Fruit fly (Drosophila melanogaster): ENCODE results near the gene CG13847.

Gene CG13847

DNA sequence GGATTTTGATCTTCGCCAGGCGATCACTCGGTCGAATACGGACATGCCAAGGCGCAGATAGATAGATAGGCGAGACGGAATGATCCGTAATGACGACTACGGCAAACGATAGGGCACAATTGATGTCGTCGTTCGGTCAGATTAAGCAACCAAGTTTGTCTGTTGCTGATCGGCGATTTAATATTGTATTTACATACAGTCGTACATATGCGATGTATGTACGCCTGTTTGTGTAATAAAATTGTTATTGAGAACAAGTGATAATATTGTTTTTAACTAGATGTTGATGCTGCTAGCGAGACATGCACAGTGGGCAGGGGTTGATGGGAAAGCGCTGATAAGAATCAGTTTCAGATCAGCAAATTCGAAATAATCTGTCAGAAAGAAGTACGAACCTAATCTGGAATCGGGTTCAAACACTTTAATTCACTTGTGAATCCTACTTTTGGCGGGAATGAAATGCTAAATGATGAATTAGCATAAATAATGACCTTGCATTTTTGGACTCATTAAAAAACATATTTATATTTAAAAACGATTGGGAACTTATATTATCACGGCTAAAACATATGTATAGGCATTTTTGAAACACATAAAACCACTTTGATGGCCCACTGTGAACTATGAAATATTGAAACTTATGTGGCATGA is 19.5 kb upstream of the CG13847 start (continued):
- no peak for TF ChIP-seq tll (GFP tag; optimal IDR thresholded peaks at IDR 0.05)
- no peak for TF ChIP-seq CG32772 (GFP tag; IDR thresholded peaks at IDR 0.05)
- TF ChIP-seq CG2120 (GFP tag; optimal IDR thresholded peaks at IDR 0.05) = peak; percentile 4
- TF ChIP-seq CG10543 (GFP tag; optimal IDR thresholded peaks at IDR 0.05) = no peak
- no peak for TF ChIP-seq CG14014 (GFP tag; IDR thresholded peaks at IDR 0.05)
- TF ChIP-seq tgo (GFP tag; IDR thresholded peaks at IDR 0.05) = no peak
- no peak for TF ChIP-seq Mrtf (GFP tag; IDR thresholded peaks at IDR 0.05)
- TF ChIP-seq CG10979 (tag; optimal IDR thresholded peaks at IDR 0.05) = peak; percentile 5
- TF ChIP-seq D19B (GFP tag; optimal IDR thresholded peaks at IDR 0.05) = no peak
- no peak for TF ChIP-seq Elba2 (GFP tag; optimal IDR thresholded peaks at IDR 0.05)
- TF ChIP-seq nmo (GFP tag; optimal IDR thresholded peaks at IDR 0.05) = peak; percentile 20
- TF ChIP-seq ttk (GFP tag; IDR thresholded peaks at IDR 0.05) = no peak
- peak; percentile 25 for TF ChIP-seq CG7556 (GFP tag; optimal IDR thresholded peaks at IDR 0.05)
- no peak for TF ChIP-seq Taf1 (GFP tag; IDR thresholded peaks at IDR 0.05)
- TF ChIP-seq tup (GFP tag; optimal IDR thresholded peaks at IDR 0.05) = no peak
- TF ChIP-seq salm (tag; optimal IDR thresholded peaks at IDR 0.05) = no peak
- no peak for TF ChIP-seq gsb (GFP tag; IDR thresholded peaks at IDR 0.05)
- peak; percentile 33 for TF ChIP-seq CG2678 (tag; optimal IDR thresholded peaks at IDR 0.05)
- no peak for TF ChIP-seq otp (GFP tag; IDR thresholded peaks at IDR 0.05)
- no peak for TF ChIP-seq CG6689 (GFP tag; IDR thresholded peaks at IDR 0.05)
- no peak for TF ChIP-seq peb (GFP tag; IDR thresholded peaks at IDR 0.05)
- TF ChIP-seq CG15073 (GFP tag; optimal IDR thresholded peaks at IDR 0.05) = no peak
- TF ChIP-seq TFAM (GFP tag; optimal IDR thresholded peaks at IDR 0.05) = no peak
- TF ChIP-seq gcm (GFP tag; optimal IDR thresholded peaks at IDR 0.05) = no peak
- no peak for TF ChIP-seq CkIIα-i1 (GFP tag; IDR thresholded peaks at IDR 0.05)
- no peak for TF ChIP-seq corto (GFP tag; optimal IDR thresholded peaks at IDR 0.05)
- TF ChIP-seq CG32767 (GFP tag; IDR thresholded peaks at IDR 0.05) = no peak
- TF ChIP-seq Ets65A (GFP tag) = peak; percentile 90
- no peak for TF ChIP-seq btn (GFP tag; optimal IDR thresholded peaks at IDR 0.05)
- TF ChIP-seq sr (GFP tag; IDR thresholded peaks at IDR 0.05) = no peak
- TF ChIP-seq cg (GFP tag; optimal IDR thresholded peaks at IDR 0.05) = no peak
- TF ChIP-seq CG4854 (GFP tag; optimal IDR thresholded peaks at IDR 0.05) = no peak
- no peak for TF ChIP-seq CG1603 (tag; optimal IDR thresholded peaks at IDR 0.05)
- no peak for TF ChIP-seq sqz (GFP tag; optimal IDR thresholded peaks at IDR 0.05)
- no peak for TF ChIP-seq CG1792 (GFP tag; optimal IDR thresholded peaks at IDR 0.05)
- no peak for TF ChIP-seq CG5245 (GFP tag; optimal IDR thresholded peaks at IDR 0.05)
- TF ChIP-seq CG8089 (GFP tag; optimal IDR thresholded peaks at IDR 0.05) = no peak
- no peak for TF ChIP-seq ewg (GFP tag; optimal IDR thresholded peaks at IDR 0.05)
- no peak for TF ChIP-seq CG7271 (tag; optimal IDR thresholded peaks at IDR 0.05)
- TF ChIP-seq jigr1 (GFP tag; IDR thresholded peaks at IDR 0.05) = no peak
- no peak for TF ChIP-seq chif (GFP tag; optimal IDR thresholded peaks at IDR 0.05)
- no peak for TF ChIP-seq stc (GFP tag; IDR thresholded peaks at IDR 0.05)
- TF ChIP-seq CG11560 (tag; IDR thresholded peaks at IDR 0.05) = no peak
- no peak for TF ChIP-seq Antp (GFP tag; optimal IDR thresholded peaks at IDR 0.05)
- TF ChIP-seq Sin3A (optimal IDR thresholded peaks at IDR 0.05) = no peak
- no peak for TF ChIP-seq CG12104 (GFP tag; optimal IDR thresholded peaks at IDR 0.05)
- no peak for TF ChIP-seq Dad (GFP tag; optimal IDR thresholded peaks at IDR 0.05)
- TF ChIP-seq crol (GFP tag; IDR thresholded peaks at IDR 0.05) = no peak
- no peak for TF ChIP-seq Dref (GFP tag; IDR thresholded peaks at IDR 0.05)
- TF ChIP-seq CG10147 (GFP tag; optimal IDR thresholded peaks at IDR 0.05) = no peak
- peak; percentile 20 for TF ChIP-seq Ssrp (tag; optimal IDR thresholded peaks at IDR 0.05)

Measured in whole organism, embryonic.